Fruit fly (Drosophila melanogaster) whole organism, embryonic: ENCODE measurements around the gene orion.

Source experiments
- Antp ChIP-seq: fragments of 200-800 bp; sonication (Bioruptor generic); optimal IDR thresholded peaks from 3 replicates; lab custom pipeline; 2016; ENCODE audit warnings: missing biosample characterization, missing genetic modification characterization
- Bdp1 ChIP-seq: fragments of 200-800 bp; sonication (Bioruptor generic); optimal IDR thresholded peaks from 3 replicates; lab custom pipeline; 2016; ENCODE audit warnings: missing biosample characterization, missing genetic modification characterization
- Bteb2 ChIP-seq: fragments of 200-800 bp; sonication (Bioruptor generic); optimal IDR thresholded peaks from 2 replicates; lab custom pipeline; 2016; ENCODE audit warnings: missing biosample characterization, missing genetic modification characterization
- CG1024 ChIP-seq: fragments of 200-800 bp; sonication (Bioruptor generic); IDR thresholded peaks from 2 replicates; pipeline ENCODE4 v1.3.6; 2022; ENCODE audit warnings: missing biosample characterization, missing genetic modification characterization
- CG10979 ChIP-seq: fragments of 200-800 bp; sonication (Bioruptor generic); optimal IDR thresholded peaks from 2 replicates; lab custom pipeline; 2018; ENCODE audit warnings: missing biosample characterization, mild to moderate bottlenecking, missing genetic modification characterization, moderate library complexity
- CG11560 ChIP-seq: fragments of 200-800 bp; sonication (Bioruptor generic); IDR thresholded peaks from 3 replicates; pipeline ENCODE4 v1.3.6; 2022; ENCODE audit warnings: missing biosample characterization, missing genetic modification characterization
- CG12659 ChIP-seq: fragments of 200-800 bp; sonication (Bioruptor generic); optimal IDR thresholded peaks from 3 replicates; lab custom pipeline; 2017; ENCODE audit warnings: mild to moderate bottlenecking, missing biosample characterization, missing genetic modification reagents, missing genetic modification characterization
- CG13424 ChIP-seq: fragments of 200-800 bp; sonication (Bioruptor generic); optimal IDR thresholded peaks from 2 replicates; lab custom pipeline; 2019; ENCODE audit warnings: missing biosample characterization, mild to moderate bottlenecking, missing genetic modification characterization, moderate library complexity
- CG13624 ChIP-seq: fragments of 200-800 bp; sonication (Bioruptor generic); optimal IDR thresholded peaks from 2 replicates; lab custom pipeline; 2016; ENCODE audit warnings: missing biosample characterization, missing genetic modification characterization
- CG14014 ChIP-seq: fragments of 200-800 bp; sonication (Bioruptor generic); IDR thresholded peaks from 2 replicates; pipeline ENCODE4 v1.3.6; 2022; ENCODE audit warnings: missing biosample characterization, missing genetic modification characterization
- CG14441 ChIP-seq: fragments of 200-800 bp; sonication (Bioruptor generic); IDR thresholded peaks from 2 replicates; pipeline ENCODE4 v1.3.6; 2022; ENCODE audit warnings: missing biosample characterization, missing genetic modification characterization
- CG17359 ChIP-seq: fragments of 200-800 bp; sonication (Bioruptor generic); optimal IDR thresholded peaks from 3 replicates; lab custom pipeline; 2018; ENCODE audit warnings: missing biosample characterization, mild to moderate bottlenecking, missing genetic modification characterization, moderate library complexity
- CG42726 ChIP-seq: fragments of 200-800 bp; sonication (Bioruptor generic); IDR thresholded peaks from 2 replicates; pipeline ENCODE4 v1.3.6; 2022; ENCODE audit warnings: missing biosample characterization, missing genetic modification characterization; ENCODE audit not compliant: partially characterized antibody
- CG4360 ChIP-seq: fragments of 200-800 bp; sonication (Bioruptor generic); IDR thresholded peaks from 2 replicates; pipeline ENCODE4 v1.3.6; 2022; ENCODE audit warnings: missing biosample characterization, missing genetic modification characterization
- CG4730 ChIP-seq: fragments of 200-800 bp; sonication (Bioruptor generic); IDR thresholded peaks from 2 replicates; pipeline ENCODE4 v1.3.6; 2022; ENCODE audit warnings: missing biosample characterization, missing genetic modification characterization
- CG5180 ChIP-seq: fragments of 200-800 bp; sonication (Bioruptor generic); optimal IDR thresholded peaks from 3 replicates; lab custom pipeline; 2017; ENCODE audit warnings: missing biosample characterization, missing genetic modification characterization, mild to moderate bottlenecking, moderate library complexity, missing genetic modification reagents
- CG6791 ChIP-seq: fragments of 200-800 bp; sonication (Bioruptor generic); IDR thresholded peaks from 3 replicates; pipeline ENCODE4 v1.3.6; 2022; ENCODE audit warnings: missing biosample characterization, missing genetic modification characterization; ENCODE audit not compliant: partially characterized antibody
- CG7928 ChIP-seq: fragments of 200-800 bp; sonication (Bioruptor generic); optimal IDR thresholded peaks from 2 replicates; lab custom pipeline; 2017; ENCODE audit warnings: missing biosample characterization, mild to moderate bottlenecking, missing genetic modification characterization
- CkIIα-i1 ChIP-seq: fragments of 200-800 bp; sonication (Bioruptor generic); IDR thresholded peaks from 2 replicates; pipeline ENCODE4 v1.3.6; 2022; ENCODE audit warnings: missing biosample characterization, missing genetic modification characterization
- Dfd ChIP-seq, 2 experiments: fragments of >200 bp; optimal IDR thresholded peaks; 2 replicates each; lab custom pipeline; 2017; ENCODE audit warnings: missing biosample characterization in 2 of 2, missing genetic modification characterization in 2 of 2
- Fer3 ChIP-seq: fragments of 200-800 bp; sonication (Bioruptor generic); optimal IDR thresholded peaks from 2 replicates; lab custom pipeline; 2018; ENCODE audit warnings: missing biosample characterization, mild to moderate bottlenecking, missing genetic modification characterization, moderate library complexity
- Gsc ChIP-seq: fragments of 200-800 bp; sonication (Bioruptor generic); IDR thresholded peaks from 2 replicates; pipeline ENCODE4 v1.3.6; 2022; ENCODE audit warnings: missing biosample characterization, missing genetic modification characterization
- Hr3 ChIP-seq: fragments of 200-800 bp; sonication (Bioruptor generic); optimal IDR thresholded peaks from 3 replicates; lab custom pipeline; 2016; ENCODE audit warnings: missing biosample characterization, missing genetic modification characterization
- Hr51 ChIP-seq, 2 experiments: fragments of 200-800 bp; sonication (Bioruptor generic); optimal IDR thresholded peaks; 2 replicates in 1 of 2; 3 replicates in 1 of 2; lab custom pipeline; 2016 to 2018; ENCODE audit warnings: missing biosample characterization in 2 of 2, missing genetic modification characterization in 2 of 2, mild to moderate bottlenecking in 1 of 2, moderate library complexity in 1 of 2
- Nf-YA ChIP-seq: fragments of 200-800 bp; sonication (Bioruptor generic); IDR thresholded peaks from 2 replicates; pipeline ENCODE4 v1.3.6; 2022; ENCODE audit warnings: missing biosample characterization, missing genetic modification characterization
- Ravus ChIP-seq: fragments of 200-800 bp; sonication (Bioruptor generic); IDR thresholded peaks from 2 replicates; pipeline ENCODE4 v1.3.6; 2022; ENCODE audit warnings: missing biosample characterization, missing genetic modification characterization
- Rx ChIP-seq: fragments of 200-800 bp; sonication (Bioruptor generic); IDR thresholded peaks from 2 replicates; pipeline ENCODE4 v1.3.6; 2022; ENCODE audit warnings: missing biosample characterization, missing genetic modification characterization
- Spps ChIP-seq: fragments of 200-800 bp; sonication (Bioruptor generic); optimal IDR thresholded peaks from 2 replicates; lab custom pipeline; 2018; ENCODE audit warnings: missing biosample characterization, mild to moderate bottlenecking, missing genetic modification characterization
- Sry-δ ChIP-seq: fragments of 200-800 bp; sonication (Bioruptor generic); optimal IDR thresholded peaks from 2 replicates; lab custom pipeline; 2016; ENCODE audit warnings: missing biosample characterization, missing genetic modification characterization
- YL-1 ChIP-seq: fragments of 200-800 bp; sonication (Bioruptor generic); optimal IDR thresholded peaks from 3 replicates; lab custom pipeline; 2017; ENCODE audit warnings: missing biosample characterization, mild to moderate bottlenecking, missing genetic modification characterization
- bigmax ChIP-seq: fragments of 200-800 bp; sonication (Bioruptor generic); optimal IDR thresholded peaks from 2 replicates; lab custom pipeline; 2018; ENCODE audit warnings: missing biosample characterization, mild to moderate bottlenecking, missing genetic modification characterization
- dati ChIP-seq: fragments of 200-800 bp; sonication (Bioruptor generic); IDR thresholded peaks from 2 replicates; pipeline ENCODE4 v1.3.6; 2022; ENCODE audit warnings: missing biosample characterization, missing genetic modification characterization
- gcm ChIP-seq: fragments of 200-800 bp; sonication (Bioruptor generic); optimal IDR thresholded peaks from 2 replicates; lab custom pipeline; 2019; ENCODE audit warnings: missing biosample characterization, mild to moderate bottlenecking, missing genetic modification characterization, moderate library complexity
- gcm2 ChIP-seq: fragments of 200-800 bp; sonication (Bioruptor generic); optimal IDR thresholded peaks from 2 replicates; lab custom pipeline; 2016; ENCODE audit warnings: missing biosample characterization, missing genetic modification characterization
- gsb ChIP-seq: fragments of 200-800 bp; sonication (Bioruptor generic); IDR thresholded peaks from 2 replicates; pipeline ENCODE4 v1.3.6; 2022; ENCODE audit warnings: missing biosample characterization, missing genetic modification characterization
- gt ChIP-seq: fragments of 200-800 bp; sonication (Bioruptor generic); IDR thresholded peaks from 2 replicates; pipeline ENCODE4 v1.3.6; 2022; ENCODE audit warnings: missing biosample characterization, missing genetic modification characterization
- ind ChIP-seq: fragments of 200-800 bp; sonication (Bioruptor generic); optimal IDR thresholded peaks from 3 replicates; lab custom pipeline; 2016; ENCODE audit warnings: missing biosample characterization, missing genetic modification characterization
- jing ChIP-seq: fragments of 200-800 bp; sonication (Bioruptor generic); optimal IDR thresholded peaks from 2 replicates; lab custom pipeline; 2018; ENCODE audit warnings: missing biosample characterization, mild to moderate bottlenecking, missing genetic modification characterization
- kni ChIP-seq: fragments of 200-800 bp; sonication (Bioruptor generic); optimal IDR thresholded peaks from 3 replicates; lab custom pipeline; 2017; ENCODE audit warnings: mild to moderate bottlenecking, missing biosample characterization, missing genetic modification reagents, missing genetic modification characterization
- lov ChIP-seq, 2 experiments: fragments of 200-800 bp in 1 of 2; fragments of >200 bp in 1 of 2; sonication (Bioruptor generic) in 1 of 2; IDR thresholded peaks in 1 of 2; optimal IDR thresholded peaks in 1 of 2; 2 replicates in 1 of 2; 3 replicates in 1 of 2; pipeline versions ENCODE4 v1.3.6 to Lab custom; 2017 to 2022; ENCODE audit warnings: missing biosample characterization in 1 of 2, missing genetic modification characterization in 1 of 2
- nau ChIP-seq: fragments of 200-800 bp; sonication (Bioruptor generic); optimal IDR thresholded peaks from 3 replicates; lab custom pipeline; 2017; ENCODE audit warnings: missing biosample characterization, mild to moderate bottlenecking, missing genetic modification characterization, missing genetic modification reagents
- peb ChIP-seq: fragments of 200-800 bp; sonication (Bioruptor generic); IDR thresholded peaks from 2 replicates; pipeline ENCODE4 v1.3.6; 2022; ENCODE audit warnings: missing biosample characterization, missing genetic modification characterization
- prd ChIP-seq, 3 experiments: fragments of >200 bp in 2 of 3; fragments of 200-800 bp in 1 of 3; sonication (Bioruptor generic) in 1 of 3; optimal IDR thresholded peaks in 2 of 3; IDR thresholded peaks in 1 of 3; 2 replicates in 2 of 3; 3 replicates in 1 of 3; pipeline versions ENCODE4 v1.3.6 to Lab custom; 2017 to 2022; ENCODE audit warnings: missing biosample characterization in 1 of 3, missing genetic modification characterization in 1 of 3
- pros ChIP-seq: fragments of 200-800 bp; sonication (Bioruptor generic); optimal IDR thresholded peaks from 3 replicates; lab custom pipeline; 2019; ENCODE audit warnings: missing biosample characterization, mild to moderate bottlenecking, missing genetic modification characterization, moderate library complexity
- repo ChIP-seq: fragments of 200-800 bp; sonication (Bioruptor generic); optimal IDR thresholded peaks from 2 replicates; lab custom pipeline; 2016; ENCODE audit warnings: missing biosample characterization, missing genetic modification characterization
- shn ChIP-seq: fragments of 200-800 bp; sonication (Bioruptor generic); optimal IDR thresholded peaks from 3 replicates; lab custom pipeline; 2016; ENCODE audit warnings: missing biosample characterization, missing genetic modification characterization
- so ChIP-seq: fragments of 200-800 bp; sonication (Bioruptor generic); IDR thresholded peaks from 3 replicates; pipeline ENCODE4 v1.3.6; 2022; ENCODE audit warnings: missing biosample characterization, missing genetic modification characterization
- sr ChIP-seq: fragments of 200-800 bp; sonication (Bioruptor generic); IDR thresholded peaks from 3 replicates; pipeline ENCODE4 v1.3.6; 2022; ENCODE audit warnings: missing biosample characterization, missing genetic modification characterization
- tap ChIP-seq: fragments of 200-800 bp; optimal IDR thresholded peaks from 3 replicates; lab custom pipeline; 2019; ENCODE audit warnings: missing biosample characterization, mild to moderate bottlenecking, missing genetic modification characterization, moderate library complexity
- yki ChIP-seq: fragments of >200 bp; optimal IDR thresholded peaks from 3 replicates; lab custom pipeline; 2018
- zf30C ChIP-seq: fragments of 200-800 bp; sonication (Bioruptor generic); optimal IDR thresholded peaks from 3 replicates; lab custom pipeline; 2018; ENCODE audit warnings: missing biosample characterization, mild to moderate bottlenecking, missing genetic modification characterization

orion gene

DNA sequence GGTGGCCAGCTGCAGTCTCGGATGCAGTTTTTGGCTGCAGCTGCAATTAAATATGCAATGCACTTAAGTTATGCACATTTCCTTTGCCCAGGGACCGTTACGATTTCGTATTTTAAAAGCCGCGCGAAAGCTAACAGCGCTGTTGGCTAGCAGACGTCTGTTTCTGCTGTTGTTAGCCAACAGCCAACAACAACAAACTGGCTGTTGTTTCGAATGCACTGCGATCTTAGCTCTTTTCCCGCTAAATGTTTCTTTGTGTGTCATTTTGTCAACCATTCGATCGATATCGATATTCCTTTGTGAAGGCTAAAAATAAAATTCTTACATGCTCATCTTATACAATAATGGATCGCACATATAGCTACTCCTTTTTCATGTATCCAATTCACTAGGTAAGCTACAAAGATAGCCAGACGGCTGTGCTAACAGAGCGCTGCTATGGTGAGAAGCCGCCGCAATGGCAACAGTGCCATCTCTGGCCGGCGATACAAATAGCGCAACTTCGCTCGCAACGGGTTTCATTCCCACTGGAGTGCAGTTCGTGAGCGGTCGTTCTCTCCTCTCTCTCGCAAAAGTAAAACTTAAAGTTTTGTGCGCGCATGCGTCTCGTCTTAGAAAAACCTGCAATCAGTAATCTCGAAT, 22.6 kb upstream of the orion start (continued):
- TF ChIP-seq repo (GFP tag; lab: Kevin White, UChicago) (no peak), shn (GFP tag; lab: Kevin White, UChicago) (no peak), Fer3 (tag; lab: Kevin White, UChicago) (no peak), Sry-δ (GFP tag; lab: Kevin White, UChicago) (peak; percentile 14), tap (tag; lab: Kevin White, UChicago) (no peak), CG4360 (peak; percentile 80), so (GFP tag; lab: Robert Waterston, UW) (no peak), CG13624 (GFP tag; lab: Kevin White, UChicago) (no peak), gcm2 (no peak), CG5180 (GFP tag; lab: Kevin White, UChicago) (no peak), gt (no peak), CG4730 (GFP tag; lab: Robert Waterston, UW) (no peak), CG14441 (GFP tag; lab: Robert Waterston, UW) (no peak), Bteb2 (GFP tag; lab: Kevin White, UChicago) (no peak), Hr3 (GFP tag; lab: Kevin White, UChicago) (no peak), Hr51 (GFP tag; optimal IDR thresholded peaks at IDR 0.05; lab: Kevin White, UChicago) (no peak), dati (GFP tag; lab: Robert Waterston, UW) (no peak), CG10979 (tag; lab: Kevin White, UChicago) (no peak), nau (GFP tag; lab: Kevin White, UChicago) (no peak), yki (lab: Kevin White, UChicago) (no peak), CG17359 (tag; lab: Kevin White, UChicago) (no peak), CG42726 (no peak), Spps (no peak), Nf-YA (GFP tag; lab: Robert Waterston, UW) (no peak), peb (no peak), Ravus (no peak), Dfd (GFP tag; optimal IDR thresholded peaks at IDR 0.05; lab: Kevin White, UChicago) (no peak), CG1024 (GFP tag; lab: Robert Waterston, UW) (no peak), CG14014 (GFP tag; lab: Robert Waterston, UW) (no peak), Gsc (GFP tag; lab: Robert Waterston, UW) (no peak), prd (optimal IDR thresholded peaks at IDR 0.05; lab: Kevin White, UChicago) (no peak), prd (GFP tag; IDR thresholded peaks at IDR 0.05; lab: Robert Waterston, UW) (no peak), Bdp1 (GFP tag; lab: Kevin White, UChicago) (no peak), Antp (GFP tag; lab: Kevin White, UChicago) (no peak), CG7928 (GFP tag; lab: Kevin White, UChicago) (no peak), CkIIα-i1 (GFP tag; lab: Robert Waterston, UW) (no peak), lov (optimal IDR thresholded peaks at IDR 0.05; lab: Kevin White, UChicago) (no peak), lov (GFP tag; IDR thresholded peaks at IDR 0.05; lab: Robert Waterston, UW) (no peak), kni (GFP tag; lab: Kevin White, UChicago) (peak; percentile 54), pros (no peak), gcm (GFP tag; lab: Kevin White, UChicago) (no peak), CG13424 (tag; lab: Kevin White, UChicago) (peak; percentile 44), sr (GFP tag; lab: Robert Waterston, UW) (no peak), ind (GFP tag; lab: Kevin White, UChicago) (no peak), YL-1 (GFP tag; lab: Kevin White, UChicago) (no peak), CG12659 (peak; percentile 3), zf30C (GFP tag; lab: Kevin White, UChicago) (no peak), CG11560 (tag; lab: Robert Waterston, UW) (no peak), Rx (GFP tag; lab: Robert Waterston, UW) (no peak), CG6791 (GFP tag; lab: Robert Waterston, UW) (no peak), gsb (GFP tag; lab: Robert Waterston, UW) (no peak), bigmax (no peak), jing (GFP tag; lab: Kevin White, UChicago) (no peak)
